Worm (Caenorhabditis elegans): ENCODE data around the gene sra-13.

Gene sra-13

DNA sequence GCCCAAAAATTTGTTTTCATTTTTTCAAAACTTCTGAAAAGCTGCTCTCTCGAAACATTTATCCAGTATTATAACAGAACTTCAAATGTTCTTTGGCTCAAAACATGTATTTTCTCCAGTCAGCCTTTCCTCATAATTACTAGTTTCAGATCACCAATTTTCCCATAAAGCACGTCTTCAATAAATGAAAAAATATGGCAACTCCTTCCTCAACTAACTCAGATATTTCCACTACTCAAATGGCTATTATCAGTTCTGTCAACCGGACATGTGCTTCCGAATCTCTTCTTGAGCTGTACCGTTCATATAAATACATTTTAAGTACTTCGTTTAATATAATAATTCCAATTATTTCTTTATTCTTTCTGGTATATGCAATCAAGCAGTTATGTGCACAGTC, at the start of gene sra-13:
TSS of gene sra-13 (plus strand) at position 195 of the 400 bp plus-strand sequence.
- TF ChIP-seq lin-39 (tag; optimal IDR thresholded peaks at IDR 0.05), result no peak
- no peak for TF ChIP-seq zag-1 (tag; optimal IDR thresholded peaks at IDR 0.05)
- no peak for TF ChIP-seq nhr-12 (tag; optimal IDR thresholded peaks at IDR 0.05)
- no peak for TF ChIP-seq nhr-43 (tag; optimal IDR thresholded peaks at IDR 0.05; ENCODE audit: poor library complexity, severe bottlenecking)
- TF ChIP-seq nhr-67 (tag; optimal IDR thresholded peaks at IDR 0.05), result no peak
- TF ChIP-seq ZK546.5 (tag; optimal IDR thresholded peaks at IDR 0.05), result no peak
- no peak for TF ChIP-seq elt-2 (tag; optimal IDR thresholded peaks at IDR 0.05)

DNA sequence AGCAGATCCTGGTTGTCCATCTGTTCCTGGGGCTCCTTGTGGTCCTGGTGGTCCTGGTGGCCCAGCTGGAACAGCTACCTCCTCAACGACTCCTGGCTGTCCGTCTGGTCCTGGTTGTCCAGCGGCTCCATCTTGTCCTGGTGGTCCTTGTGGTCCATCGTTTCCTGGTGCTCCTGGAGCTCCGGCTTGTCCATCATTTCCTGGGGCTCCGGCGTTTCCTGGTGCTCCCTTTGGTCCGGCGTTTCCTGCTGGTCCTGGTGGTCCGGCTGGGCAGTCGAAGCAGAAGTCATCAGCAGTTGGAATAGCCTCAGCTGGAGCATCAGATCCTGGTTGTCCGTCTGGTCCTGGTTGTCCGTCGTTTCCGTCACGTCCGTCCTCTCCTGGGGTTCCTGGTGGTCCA, 49.0 kb upstream of the sra-13 start:
- TF ChIP-seq ceh-82 (tag; optimal IDR thresholded peaks at IDR 0.05) (no peak), lin-15B (tag; optimal IDR thresholded peaks at IDR 0.05) (no peak), R02D3.7 (tag; optimal IDR thresholded peaks at IDR 0.05) (no peak), nhr-11 (tag; optimal IDR thresholded peaks at IDR 0.05) (no peak)

DNA sequence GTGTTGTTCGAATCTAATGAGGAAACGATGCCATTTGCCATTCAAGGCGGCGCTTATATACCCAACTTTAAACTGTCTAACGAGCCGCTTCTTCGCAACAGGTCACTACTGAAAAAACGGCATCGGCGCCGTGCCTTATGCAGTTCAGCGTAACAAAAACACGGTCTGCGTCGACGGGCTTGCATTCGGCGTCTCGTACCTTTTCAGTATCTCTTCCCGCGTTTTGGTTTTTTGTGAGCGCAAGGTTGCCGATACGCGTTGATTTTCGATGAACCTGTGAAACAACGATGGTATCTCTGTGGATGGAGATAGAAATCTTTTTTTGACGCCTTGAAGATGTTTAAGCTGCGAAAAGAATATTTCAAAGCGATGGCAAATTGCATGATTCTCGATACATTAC, 48.1 kb upstream of the sra-13 start, which contains the start of gene col-77:
TSS of gene col-77 (minus strand) at position 32 of the 400 bp plus-strand sequence.
- TF ChIP-seq elt-1 (tag; optimal IDR thresholded peaks at IDR 0.05) (no peak), nhr-25 (tag; optimal IDR thresholded peaks at IDR 0.05) (peak; percentile 56)

DNA sequence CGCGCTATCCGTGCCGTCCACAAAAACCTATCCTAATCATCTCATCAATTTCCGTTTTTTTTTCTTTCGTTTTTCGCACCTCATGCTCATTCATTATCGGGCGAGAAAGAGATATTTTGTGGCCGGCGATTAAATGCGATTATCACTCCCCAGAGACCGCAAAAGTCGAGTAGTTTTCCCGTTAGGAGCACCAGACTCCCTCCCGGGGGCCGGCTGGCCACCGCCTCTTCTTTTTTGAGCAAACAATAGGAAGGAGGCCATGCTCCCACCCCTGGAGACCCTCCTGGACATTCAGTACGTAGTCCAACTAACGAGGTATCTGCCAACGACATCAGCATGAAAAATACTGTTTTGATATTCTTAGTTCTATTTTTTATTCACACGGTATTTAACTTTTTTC, 47.0 kb upstream of the sra-13 start, which contains the start of gene M195.2:
TSS of gene M195.2 (plus strand) at position 301 of the 400 bp plus-strand sequence.
- TF ChIP-seq nhr-28 (tag; optimal IDR thresholded peaks at IDR 0.05), result no peak
- TF ChIP-seq nhr-11 (tag; optimal IDR thresholded peaks at IDR 0.05), result no peak
- no peak for TF ChIP-seq nhr-237 (tag; optimal IDR thresholded peaks at IDR 0.05)
- TF ChIP-seq lin-39 (tag; optimal IDR thresholded peaks at IDR 0.05), result no peak
- no peak for TF ChIP-seq zag-1 (tag; optimal IDR thresholded peaks at IDR 0.05)
- TF ChIP-seq pqm-1 (tag; optimal IDR thresholded peaks at IDR 0.05), result no peak
- no peak for TF ChIP-seq nhr-12 (tag; optimal IDR thresholded peaks at IDR 0.05)
- TF ChIP-seq nhr-25 (tag; optimal IDR thresholded peaks at IDR 0.05), result no peak
- TF ChIP-seq ceh-82 (tag; optimal IDR thresholded peaks at IDR 0.05), result no peak
- TF ChIP-seq jun-1 (tag; optimal IDR thresholded peaks at IDR 0.05), result no peak
- TF ChIP-seq ztf-11 (tag; optimal IDR thresholded peaks at IDR 0.05), result no peak
- TF ChIP-seq sea-2 (GFP tag; optimal IDR thresholded peaks at IDR 0.05), result no peak
- no peak for TF ChIP-seq ama-1 (optimal IDR thresholded peaks at IDR 0.05)

DNA sequence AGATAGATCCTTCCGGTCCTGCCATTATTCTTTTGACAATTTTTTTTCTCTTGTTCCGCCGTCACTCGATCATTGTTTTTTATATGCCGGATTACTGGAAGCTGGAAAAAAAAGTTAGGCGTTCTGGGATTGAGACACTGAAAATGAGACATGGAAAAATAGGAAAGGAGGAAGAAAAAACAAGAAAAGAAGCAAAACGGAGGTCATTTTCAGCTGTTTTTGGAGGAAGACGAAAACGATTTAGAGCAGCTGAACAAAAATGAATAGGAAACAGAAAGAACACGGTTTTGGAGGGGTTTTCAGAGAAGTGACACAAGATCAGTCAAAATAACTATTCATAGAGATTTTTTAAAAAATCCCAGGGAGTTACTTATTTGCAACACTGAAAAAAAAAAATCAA, 38.4 kb upstream of the sra-13 start, which contains the start of gene amt-3:
TSS of gene amt-3 (minus strand) at position 101 of the 400 bp plus-strand sequence.
- no peak for TF ChIP-seq fos-1 (tag; optimal IDR thresholded peaks at IDR 0.05)
- TF ChIP-seq nhr-28 (tag; optimal IDR thresholded peaks at IDR 0.05), result no peak
- TF ChIP-seq ZK546.5 (tag; optimal IDR thresholded peaks at IDR 0.05), result no peak
- TF ChIP-seq nhr-77 (tag; optimal IDR thresholded peaks at IDR 0.05), result no peak
- no peak for TF ChIP-seq lin-39 (tag; optimal IDR thresholded peaks at IDR 0.05)
- TF ChIP-seq unc-62 (GFP tag; optimal IDR thresholded peaks at IDR 0.05), result no peak
- no peak for TF ChIP-seq nhr-237 (tag; optimal IDR thresholded peaks at IDR 0.05)
- TF ChIP-seq sea-2 (GFP tag; optimal IDR thresholded peaks at IDR 0.05), result no peak
- TF ChIP-seq R02D3.7 (tag; optimal IDR thresholded peaks at IDR 0.05), result no peak
- no peak for TF ChIP-seq ceh-82 (tag; optimal IDR thresholded peaks at IDR 0.05)
- TF ChIP-seq lsy-12 (tag; optimal IDR thresholded peaks at IDR 0.05), result no peak
- no peak for TF ChIP-seq elt-1 (tag; optimal IDR thresholded peaks at IDR 0.05)
- no peak for TF ChIP-seq ceh-16 (tag; optimal IDR thresholded peaks at IDR 0.05)
- no peak for TF ChIP-seq nhr-76 (tag; optimal IDR thresholded peaks at IDR 0.05)
- TF ChIP-seq nhr-23 (tag; optimal IDR thresholded peaks at IDR 0.05), result no peak
- TF ChIP-seq lin-15B (tag; optimal IDR thresholded peaks at IDR 0.05), result no peak
- TF ChIP-seq zag-1 (tag; optimal IDR thresholded peaks at IDR 0.05), result no peak
- TF ChIP-seq pha-4 (tag; optimal IDR thresholded peaks at IDR 0.05), result no peak
- TF ChIP-seq daf-12 (tag; optimal IDR thresholded peaks at IDR 0.05), result no peak

DNA sequence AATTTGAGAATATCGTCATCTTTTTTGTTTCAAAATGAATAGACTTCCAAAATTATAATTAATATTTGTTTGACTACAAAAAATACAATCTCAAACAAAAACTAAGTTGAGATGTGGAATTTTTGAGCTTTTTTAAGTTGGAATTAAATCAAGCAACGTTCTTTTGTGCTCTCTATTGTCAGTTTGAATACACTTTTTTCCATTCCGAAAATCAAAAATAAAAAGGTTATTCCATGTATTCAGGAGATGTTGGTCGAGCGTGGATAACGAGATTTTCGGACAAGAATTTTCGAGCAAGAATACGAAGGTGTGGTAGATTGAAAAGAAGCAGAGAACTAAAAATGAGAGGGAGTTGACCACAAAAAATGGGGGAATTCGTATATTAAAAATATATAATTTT, 37.3 kb upstream of the sra-13 start:
- no peak for TF ChIP-seq lsy-12 (tag; optimal IDR thresholded peaks at IDR 0.05)
- peak; percentile 89 for TF ChIP-seq fkh-10 (GFP tag; optimal IDR thresholded peaks at IDR 0.05)
- TF ChIP-seq unc-62 (GFP tag; optimal IDR thresholded peaks at IDR 0.05), result no peak
- TF ChIP-seq nhr-12 (tag; optimal IDR thresholded peaks at IDR 0.05), result no peak

DNA sequence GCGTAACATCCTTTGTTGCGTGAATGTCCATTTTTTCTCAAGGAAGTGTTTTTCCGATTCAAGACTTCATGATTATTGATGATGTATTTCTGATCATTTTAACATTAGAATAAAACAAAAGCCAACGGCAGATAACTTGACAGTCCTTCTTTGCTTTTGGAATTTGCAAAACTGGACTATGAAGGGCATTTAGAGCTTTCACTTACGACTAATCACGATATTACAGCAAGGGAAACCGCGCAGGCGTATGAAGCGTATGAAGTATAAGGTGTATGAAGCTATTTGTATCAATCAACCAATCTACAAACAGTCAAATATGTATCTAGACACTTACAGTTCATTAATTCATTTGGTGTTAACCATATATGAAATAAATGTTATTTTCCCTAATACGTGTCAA, 29.8 kb upstream of the sra-13 start:
- TF ChIP-seq mdl-1 (tag; optimal IDR thresholded peaks at IDR 0.05) (no peak), mml-1 (tag; optimal IDR thresholded peaks at IDR 0.05) (no peak), nhr-28 (tag; optimal IDR thresholded peaks at IDR 0.05) (no peak), nhr-25 (tag; optimal IDR thresholded peaks at IDR 0.05) (peak; percentile 21), ceh-28 (tag; optimal IDR thresholded peaks at IDR 0.05) (no peak)
